Worm (Caenorhabditis elegans): ENCODE data around the gene F56D6.9.

The F56D6.9 gene

ce11 chrIV:3867252-3867651, 24.9 kb upstream of the F56D6.9 start, which contains the start of gene F37C4.4:
F37C4.4 (plus strand) TSS chrIV:3867309.
- TF ChIP-seq madf-2 (tag; optimal IDR thresholded peaks at IDR 0.05) = no peak
- TF ChIP-seq odd-2 (tag; optimal IDR thresholded peaks at IDR 0.05) = no peak
- no peak for TF ChIP-seq fax-1 (tag; optimal IDR thresholded peaks at IDR 0.05)
- TF ChIP-seq mec-3 (tag; optimal IDR thresholded peaks at IDR 0.05; ENCODE audit: borderline replicate concordance) = no peak
- TF ChIP-seq hlh-6 (tag; optimal IDR thresholded peaks at IDR 0.05) = no peak
- TF ChIP-seq ceh-31 (tag; optimal IDR thresholded peaks at IDR 0.05) = no peak
- TF ChIP-seq ceh-22 (tag; optimal IDR thresholded peaks at IDR 0.05) = no peak
- TF ChIP-seq pqm-1 (tag; optimal IDR thresholded peaks at IDR 0.05) = no peak
- TF ChIP-seq C38D4.7 (GFP tag; optimal IDR thresholded peaks at IDR 0.05) = no peak
- no peak for TF ChIP-seq zip-5 (tag; optimal IDR thresholded peaks at IDR 0.05)

- TF ChIP-seq dve-1 (tag; optimal IDR thresholded peaks at IDR 0.05) = no peak
- TF ChIP-seq C38D4.7 (GFP tag; optimal IDR thresholded peaks at IDR 0.05) = no peak
- no peak for TF ChIP-seq ahr-1 (tag; optimal IDR thresholded peaks at IDR 0.05)
Measured at ce11 chrIV:3869875-3870274, 22.3 kb upstream of the F56D6.9 start.

ce11 chrIV:3873195-3873594, 18.9 kb upstream of the F56D6.9 start:
- no peak for TF ChIP-seq ttx-3 (tag; optimal IDR thresholded peaks at IDR 0.05)
- TF ChIP-seq ceh-45 (GFP tag; IDR thresholded peaks at IDR 0.05) = no peak
- no peak for TF ChIP-seq eyg-1 (tag; optimal IDR thresholded peaks at IDR 0.05)
- TF ChIP-seq C08G9.2 (tag; optimal IDR thresholded peaks at IDR 0.05) = no peak
- no peak for TF ChIP-seq pqm-1 (tag; optimal IDR thresholded peaks at IDR 0.05)
- TF ChIP-seq gmeb-2 (tag; optimal IDR thresholded peaks at IDR 0.05) = no peak
- no peak for TF ChIP-seq hlh-6 (tag; optimal IDR thresholded peaks at IDR 0.05)
- TF ChIP-seq sox-4 (tag; optimal IDR thresholded peaks at IDR 0.05) = no peak
- no peak for TF ChIP-seq pros-1 (tag; optimal IDR thresholded peaks at IDR 0.05)

DNA sequence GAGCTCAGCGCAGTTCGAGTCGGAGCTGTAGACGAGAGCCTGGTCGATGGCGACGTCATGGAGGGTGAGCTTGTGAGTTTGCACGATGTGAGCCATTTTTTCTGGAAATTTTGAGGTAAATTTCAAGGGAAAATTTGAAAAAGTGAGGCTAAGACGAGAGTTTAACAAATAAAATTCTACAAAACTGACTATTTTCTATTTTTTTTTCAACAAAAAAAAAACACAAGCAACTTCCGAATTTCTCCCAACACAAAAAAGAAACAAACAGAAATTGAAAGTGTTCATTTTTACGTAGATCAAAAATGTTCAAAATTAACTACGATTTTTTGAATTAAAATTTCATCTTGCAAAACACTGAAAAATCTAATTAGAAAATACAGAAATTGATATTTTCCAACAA, 18.4 kb upstream of the F56D6.9 start, which contains the start of gene F37C4.5:
F37C4.5 (minus strand) TSS at position 101 of the 400 bp plus-strand sequence.
- TF ChIP-seq nhr-11 (tag; optimal IDR thresholded peaks at IDR 0.05) = no peak
- no peak for TF ChIP-seq sox-4 (tag; optimal IDR thresholded peaks at IDR 0.05)
- no peak for TF ChIP-seq T23F11.4 (GFP tag; optimal IDR thresholded peaks at IDR 0.05)
- no peak for TF ChIP-seq hlh-30 (tag; optimal IDR thresholded peaks at IDR 0.05; ENCODE audit: insufficient read depth)
- no peak for TF ChIP-seq ttx-3 (tag; optimal IDR thresholded peaks at IDR 0.05)

DNA sequence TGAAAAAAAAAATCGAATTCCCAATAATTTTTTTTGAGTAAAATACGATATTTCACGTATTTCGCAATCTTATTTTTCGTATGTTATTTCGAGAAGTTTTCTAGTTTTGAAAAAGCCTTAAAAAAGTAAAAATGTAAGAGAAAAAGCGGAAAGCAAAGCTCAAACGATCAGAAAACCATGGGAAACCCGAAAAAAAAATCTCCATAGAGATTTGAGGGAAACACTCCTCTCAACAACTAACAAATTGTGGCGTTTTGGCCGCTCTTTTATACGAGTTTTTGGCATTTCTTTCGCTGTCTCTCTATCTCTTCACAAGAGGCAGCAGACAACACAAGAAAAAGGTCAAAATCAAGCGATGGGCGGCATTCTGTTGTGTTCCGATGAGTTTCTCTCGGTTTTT, 17.7 kb upstream of the F56D6.9 start:
- TF ChIP-seq gmeb-2 (tag; optimal IDR thresholded peaks at IDR 0.05) (peak; percentile 5), ceh-22 (tag; optimal IDR thresholded peaks at IDR 0.05) (no peak)

DNA sequence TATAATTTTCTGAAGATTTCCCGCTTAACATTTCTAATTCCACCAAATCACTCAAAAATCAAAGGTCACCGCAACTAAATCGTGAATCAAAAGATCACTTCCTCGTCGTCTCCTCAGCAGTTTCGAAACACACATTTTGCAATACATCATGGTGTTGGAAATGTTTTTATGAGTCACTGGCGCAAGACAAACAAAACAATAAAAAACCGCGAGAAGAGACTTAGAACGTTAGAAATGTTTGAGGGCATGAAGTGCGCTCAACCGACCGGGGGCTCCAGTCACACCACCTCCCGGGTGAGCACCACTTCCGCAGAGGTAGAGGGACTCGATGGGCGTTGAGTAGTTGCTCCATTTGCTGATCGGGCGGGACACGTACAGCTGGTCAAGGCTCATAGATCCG, 16.9 kb upstream of the F56D6.9 start:
- TF ChIP-seq ceh-19 (GFP tag; optimal IDR thresholded peaks at IDR 0.05) (no peak), nhr-232 (tag; optimal IDR thresholded peaks at IDR 0.05) (no peak), ceh-22 (tag; optimal IDR thresholded peaks at IDR 0.05) (no peak), nfya-1 (tag; optimal IDR thresholded peaks at IDR 0.05) (no peak), elt-2 (tag; optimal IDR thresholded peaks at IDR 0.05) (no peak), zip-5 (tag; optimal IDR thresholded peaks at IDR 0.05) (no peak), unc-86 (tag; optimal IDR thresholded peaks at IDR 0.05) (no peak), Y22D7AL.16 (tag; optimal IDR thresholded peaks at IDR 0.05) (no peak)

- TF ChIP-seq unc-42 (tag; optimal IDR thresholded peaks at IDR 0.05) = no peak
- TF ChIP-seq sox-2 (GFP tag; IDR thresholded peaks at IDR 0.05) = no peak
- TF ChIP-seq C08G9.2 (tag; optimal IDR thresholded peaks at IDR 0.05) = no peak
- TF ChIP-seq ama-1 (optimal IDR thresholded peaks at IDR 0.05) = no peak
- no peak for TF ChIP-seq dve-1 (tag; optimal IDR thresholded peaks at IDR 0.05)
- no peak for TF ChIP-seq che-1 (tag; optimal IDR thresholded peaks at IDR 0.05)
- no peak for TF ChIP-seq odd-2 (tag; optimal IDR thresholded peaks at IDR 0.05)
- no peak for TF ChIP-seq ceh-14 (tag; optimal IDR thresholded peaks at IDR 0.05)
- no peak for TF ChIP-seq ceh-22 (tag; optimal IDR thresholded peaks at IDR 0.05)
- no peak for TF ChIP-seq ahr-1 (tag; optimal IDR thresholded peaks at IDR 0.05)
- no peak for TF ChIP-seq K09A11.1 (tag; optimal IDR thresholded peaks at IDR 0.05; ENCODE audit: insufficient read depth)
- no peak for TF ChIP-seq pqm-1 (tag; optimal IDR thresholded peaks at IDR 0.05)
- TF ChIP-seq nfya-1 (tag; optimal IDR thresholded peaks at IDR 0.05) = no peak
- TF ChIP-seq eyg-1 (tag; optimal IDR thresholded peaks at IDR 0.05) = no peak
- TF ChIP-seq ttx-3 (tag; optimal IDR thresholded peaks at IDR 0.05) = no peak
Measured at ce11 chrIV:3876955-3877354, 15.2 kb upstream of the F56D6.9 start.
